Fruit fly (Drosophila melanogaster) whole organism, embryonic: ENCODE results near the gene TpnC25D.
A peak's percentile ranks its signal among the peaks of the same experiment; 100 is the strongest.

Experiments
- ATbp ChIP-seq: fragments of 200-800 bp; sonication (Bioruptor generic); optimal IDR thresholded peaks from 2 replicates; lab custom pipeline; 2017; ENCODE audit warnings: missing biosample characterization, mild to moderate bottlenecking, missing genetic modification characterization, missing genetic modification reagents
- Asciz ChIP-seq: fragments of 200-800 bp; sonication (Bioruptor generic); optimal IDR thresholded peaks from 2 replicates; lab custom pipeline; 2017; ENCODE audit warnings: missing biosample characterization, mild to moderate bottlenecking, missing genetic modification characterization, missing genetic modification reagents
- BEAF-32 ChIP-seq: fragments of 200-800 bp; sonication (Bioruptor generic); optimal IDR thresholded peaks from 3 replicates; lab custom pipeline; 2017; ENCODE audit warnings: missing biosample characterization, missing genetic modification characterization, mild to moderate bottlenecking, moderate library complexity, missing genetic modification reagents
- Bdp1 ChIP-seq: fragments of 200-800 bp; sonication (Bioruptor generic); optimal IDR thresholded peaks from 3 replicates; lab custom pipeline; 2016; ENCODE audit warnings: missing biosample characterization, missing genetic modification characterization
- CG10147 ChIP-seq: fragments of 200-800 bp; sonication (Bioruptor generic); optimal IDR thresholded peaks from 2 replicates; lab custom pipeline; 2019; ENCODE audit warnings: missing biosample characterization, mild to moderate bottlenecking, missing genetic modification characterization, moderate library complexity
- CG10979 ChIP-seq: fragments of 200-800 bp; sonication (Bioruptor generic); optimal IDR thresholded peaks from 2 replicates; lab custom pipeline; 2018; ENCODE audit warnings: missing biosample characterization, mild to moderate bottlenecking, missing genetic modification characterization, moderate library complexity
- CG11247 ChIP-seq: fragments of 200-800 bp; sonication (Bioruptor generic); IDR thresholded peaks from 2 replicates; pipeline ENCODE4 v1.3.6; 2022; ENCODE audit warnings: missing biosample characterization, missing genetic modification characterization
- CG13287 ChIP-seq: fragments of 200-800 bp; sonication (Bioruptor generic); IDR thresholded peaks from 2 replicates; pipeline ENCODE4 v1.3.6; 2022; ENCODE audit warnings: missing biosample characterization, missing genetic modification characterization; ENCODE audit not compliant: partially characterized antibody
- CG14050 ChIP-seq: fragments of 200-800 bp; sonication (Bioruptor generic); IDR thresholded peaks from 3 replicates; pipeline ENCODE4 v1.3.6; 2022; ENCODE audit warnings: missing biosample characterization, missing genetic modification characterization
- CG1603 ChIP-seq: fragments of 200-800 bp; sonication (Bioruptor generic); optimal IDR thresholded peaks from 2 replicates; lab custom pipeline; 2019; ENCODE audit warnings: missing biosample characterization, mild to moderate bottlenecking, missing genetic modification characterization, moderate library complexity
- CG1647 ChIP-seq: fragments of 200-800 bp; sonication (Bioruptor generic); optimal IDR thresholded peaks from 3 replicates; lab custom pipeline; 2016; ENCODE audit warnings: missing biosample characterization, missing genetic modification characterization
- CG17186 ChIP-seq: fragments of 200-800 bp; sonication (Bioruptor generic); optimal IDR thresholded peaks from 3 replicates; lab custom pipeline; 2017; ENCODE audit warnings: missing biosample characterization, missing genetic modification reagents, missing genetic modification characterization
- CG31441 ChIP-seq: fragments of 200-800 bp; sonication (Bioruptor generic); IDR thresholded peaks from 2 replicates; pipeline ENCODE4 v1.3.6; 2022; ENCODE audit warnings: missing biosample characterization, missing genetic modification characterization
- CG4404 ChIP-seq: fragments of 200-800 bp; sonication (Bioruptor generic); IDR thresholded peaks from 2 replicates; pipeline ENCODE4 v1.3.6; 2022; ENCODE audit warnings: missing biosample characterization, missing genetic modification characterization
- CG6683 ChIP-seq: fragments of 200-800 bp; sonication (Bioruptor generic); optimal IDR thresholded peaks from 2 replicates; lab custom pipeline; 2017; ENCODE audit warnings: missing biosample characterization, mild to moderate bottlenecking, missing genetic modification characterization, missing genetic modification reagents
- CG6765 ChIP-seq: fragments of 200-800 bp; sonication (Bioruptor generic); optimal IDR thresholded peaks from 3 replicates; lab custom pipeline; 2017; ENCODE audit warnings: missing biosample characterization, mild to moderate bottlenecking, missing genetic modification characterization
- CG6854 ChIP-seq: fragments of 200-800 bp; sonication (Bioruptor generic); optimal IDR thresholded peaks from 3 replicates; lab custom pipeline; 2017; ENCODE audit warnings: missing biosample characterization, mild to moderate bottlenecking, missing genetic modification characterization
- CG7372 ChIP-seq: fragments of 200-800 bp; sonication (Bioruptor generic); IDR thresholded peaks from 2 replicates; pipeline ENCODE4 v1.3.6; 2022; ENCODE audit warnings: missing biosample characterization, missing genetic modification characterization
- CG7745 ChIP-seq: fragments of 200-800 bp; sonication (Bioruptor generic); optimal IDR thresholded peaks from 2 replicates; lab custom pipeline; 2018; ENCODE audit warnings: missing biosample characterization, mild to moderate bottlenecking, missing genetic modification characterization, moderate library complexity
- CG8924 ChIP-seq: fragments of 200-800 bp; optimal IDR thresholded peaks from 3 replicates; lab custom pipeline; 2019; ENCODE audit warnings: missing biosample characterization, mild to moderate bottlenecking, missing genetic modification characterization, moderate library complexity
- Dek ChIP-seq: fragments of 200-800 bp; sonication (Bioruptor generic); optimal IDR thresholded peaks from 3 replicates; lab custom pipeline; 2019; ENCODE audit warnings: missing biosample characterization, mild to moderate bottlenecking, missing genetic modification characterization, moderate library complexity
- Dp ChIP-seq: fragments of 200-800 bp; sonication (Bioruptor generic); optimal IDR thresholded peaks from 2 replicates; lab custom pipeline; 2018; ENCODE audit warnings: missing biosample characterization, mild to moderate bottlenecking, missing genetic modification characterization, moderate library complexity
- Fer1 ChIP-seq: fragments of 200-800 bp; sonication (Bioruptor generic); optimal IDR thresholded peaks from 2 replicates; lab custom pipeline; 2017; ENCODE audit warnings: missing biosample characterization, mild to moderate bottlenecking, missing genetic modification characterization
- HLH4C ChIP-seq: fragments of 200-800 bp; sonication (Bioruptor generic); IDR thresholded peaks from 3 replicates; pipeline ENCODE4 v1.3.6; 2022; ENCODE audit warnings: missing biosample characterization, missing genetic modification characterization; ENCODE audit not compliant: partially characterized antibody
- HmgZ ChIP-seq: fragments of 200-800 bp; sonication (Bioruptor generic); optimal IDR thresholded peaks from 2 replicates; lab custom pipeline; 2018; ENCODE audit warnings: missing biosample characterization, mild to moderate bottlenecking, missing genetic modification characterization
- Hr78 ChIP-seq, 2 experiments: fragments of 200-800 bp in 1 of 2; fragments of >200 bp in 1 of 2; sonication (Bioruptor generic) in 1 of 2; optimal IDR thresholded peaks; 2 replicates each; lab custom pipeline; 2017 to 2019; ENCODE audit warnings: missing biosample characterization in 2 of 2, missing genetic modification characterization in 2 of 2, mild to moderate bottlenecking in 1 of 2, moderate library complexity in 1 of 2
- MBD-R2 ChIP-seq: fragments of 200-800 bp; sonication (Bioruptor generic); IDR thresholded peaks from 2 replicates; pipeline ENCODE4 v1.3.6; 2022; ENCODE audit warnings: missing biosample characterization, missing genetic modification characterization
- Myb ChIP-seq: fragments of 200-800 bp; sonication (Bioruptor generic); optimal IDR thresholded peaks from 2 replicates; lab custom pipeline; 2016; ENCODE audit warnings: missing biosample characterization, missing genetic modification characterization
- NC2β ChIP-seq: fragments of 200-800 bp; sonication (Bioruptor generic); optimal IDR thresholded peaks from 2 replicates; lab custom pipeline; 2016; ENCODE audit warnings: missing biosample characterization, missing genetic modification characterization
- Optix ChIP-seq: fragments of 200-800 bp; sonication (Bioruptor generic); IDR thresholded peaks from 3 replicates; pipeline ENCODE4 v1.3.6; 2022; ENCODE audit warnings: missing biosample characterization, missing genetic modification characterization
- PHDP ChIP-seq: fragments of 200-800 bp; sonication (Bioruptor generic); optimal IDR thresholded peaks from 3 replicates; lab custom pipeline; 2018; ENCODE audit warnings: missing biosample characterization, mild to moderate bottlenecking, missing genetic modification characterization, moderate library complexity
- Rx ChIP-seq: fragments of 200-800 bp; sonication (Bioruptor generic); IDR thresholded peaks from 2 replicates; pipeline ENCODE4 v1.3.6; 2022; ENCODE audit warnings: missing biosample characterization, missing genetic modification characterization
- Six4 ChIP-seq: fragments of 200-800 bp; sonication (Bioruptor generic); optimal IDR thresholded peaks from 2 replicates; lab custom pipeline; 2016; ENCODE audit warnings: missing biosample characterization, missing genetic modification characterization
- Sox100B ChIP-seq: fragments of 200-800 bp; sonication (Bioruptor generic); optimal IDR thresholded peaks from 3 replicates; lab custom pipeline; 2018; ENCODE audit warnings: missing biosample characterization, mild to moderate bottlenecking, missing genetic modification characterization
- Tbp ChIP-seq: fragments of >200 bp; optimal IDR thresholded peaks from 2 replicates; lab custom pipeline; 2018; ENCODE audit warnings: missing biosample characterization, missing genetic modification characterization
- ash1 ChIP-seq: fragments of 200-800 bp; sonication (Bioruptor generic); optimal IDR thresholded peaks from 2 replicates; lab custom pipeline; 2018; ENCODE audit warnings: missing biosample characterization, mild to moderate bottlenecking, missing genetic modification characterization
- bab2 ChIP-seq: fragments of 200-800 bp; sonication (Bioruptor generic); optimal IDR thresholded peaks from 2 replicates; lab custom pipeline; 2016; ENCODE audit warnings: missing biosample characterization, missing genetic modification characterization
- btn ChIP-seq: fragments of 200-800 bp; sonication (Bioruptor generic); optimal IDR thresholded peaks from 2 replicates; lab custom pipeline; 2016; ENCODE audit warnings: missing biosample characterization, missing genetic modification characterization
- chn ChIP-seq: fragments of 200-800 bp; sonication (Bioruptor generic); optimal IDR thresholded peaks from 2 replicates; lab custom pipeline; 2016; ENCODE audit warnings: missing biosample characterization, missing genetic modification characterization
- cwo ChIP-seq: fragments of 200-800 bp; sonication (Bioruptor generic); optimal IDR thresholded peaks from 3 replicates; lab custom pipeline; 2017; ENCODE audit warnings: missing biosample characterization, missing genetic modification characterization, mild to moderate bottlenecking, moderate library complexity, missing genetic modification reagents
- emc ChIP-seq: fragments of 200-800 bp; sonication (Bioruptor generic); optimal IDR thresholded peaks from 2 replicates; lab custom pipeline; 2016; ENCODE audit warnings: missing biosample characterization, missing genetic modification characterization
- ham ChIP-seq: fragments of 200-800 bp; sonication (Bioruptor generic); IDR thresholded peaks from 2 replicates; pipeline ENCODE4 v1.3.6; 2022; ENCODE audit warnings: missing biosample characterization, missing genetic modification characterization
- kah ChIP-seq: fragments of 200-800 bp; sonication (Bioruptor generic); optimal IDR thresholded peaks from 2 replicates; lab custom pipeline; 2018; ENCODE audit warnings: missing biosample characterization, mild to moderate bottlenecking, missing genetic modification characterization
- kay ChIP-seq: fragments of 200-800 bp; sonication (Bioruptor generic); optimal IDR thresholded peaks from 2 replicates; lab custom pipeline; 2016; ENCODE audit warnings: missing biosample characterization, missing genetic modification characterization
- pan ChIP-seq, 4 experiments: fragments of >200 bp in 3 of 4; fragments of 200-800 bp in 1 of 4; sonication (Bioruptor generic) in 1 of 4; optimal IDR thresholded peaks in 3 of 4; IDR thresholded peaks in 1 of 4; 2 replicates each; pipeline versions ENCODE4 v1.3.6 to Lab custom; 2017 to 2022; ENCODE audit warnings: missing biosample characterization in 2 of 4, missing genetic modification characterization in 2 of 4, mixed read lengths in 1 of 4
- schlank ChIP-seq: fragments of 200-800 bp; sonication (Bioruptor generic); optimal IDR thresholded peaks from 2 replicates; lab custom pipeline; 2018; ENCODE audit warnings: missing biosample characterization, mild to moderate bottlenecking, missing genetic modification characterization
- shn ChIP-seq: fragments of 200-800 bp; sonication (Bioruptor generic); optimal IDR thresholded peaks from 3 replicates; lab custom pipeline; 2016; ENCODE audit warnings: missing biosample characterization, missing genetic modification characterization
- sima ChIP-seq: fragments of 200-800 bp; sonication (Bioruptor generic); optimal IDR thresholded peaks from 2 replicates; lab custom pipeline; 2016; ENCODE audit warnings: missing biosample characterization, missing genetic modification characterization
- tin ChIP-seq: fragments of 200-800 bp; sonication (Bioruptor generic); optimal IDR thresholded peaks from 3 replicates; lab custom pipeline; 2016; ENCODE audit warnings: missing biosample characterization, missing genetic modification characterization
- zen2 ChIP-seq: fragments of 200-800 bp; sonication (Bioruptor generic); IDR thresholded peaks from 3 replicates; pipeline ENCODE4 v1.3.6; 2022; ENCODE audit warnings: missing biosample characterization, missing genetic modification characterization; ENCODE audit not compliant: partially characterized antibody

The TpnC25D gene

DNA sequence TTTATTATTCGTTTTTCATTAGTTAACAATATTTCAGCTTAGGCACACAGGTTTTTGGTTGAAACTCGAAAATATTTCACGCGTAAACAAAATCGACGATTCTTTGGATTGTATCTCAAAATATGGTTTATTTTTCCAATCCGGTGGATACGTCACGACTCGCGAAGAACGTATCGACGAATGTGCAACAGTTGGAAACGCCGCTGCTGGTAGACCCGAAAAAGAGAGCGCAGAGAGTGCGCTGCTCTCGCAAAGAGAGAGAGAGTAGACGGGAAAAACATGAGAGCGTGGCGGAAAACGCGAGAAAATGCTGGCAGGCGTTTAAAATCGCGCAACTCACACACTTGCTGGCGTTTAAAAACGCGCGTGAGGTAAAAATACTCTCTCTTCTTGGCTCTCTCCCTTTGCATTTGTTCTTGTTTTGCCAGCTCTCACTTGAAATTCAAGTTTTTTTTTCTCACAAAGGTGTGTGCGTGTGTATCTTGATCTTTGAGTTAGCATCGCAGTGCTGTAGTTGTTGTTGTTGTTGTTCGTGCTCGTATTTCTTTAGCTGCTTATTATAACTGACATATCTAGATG is 20.8 kb downstream of the TpnC25D start (continued):
- TF ChIP-seq CG17186 (GFP tag; lab: Kevin White, UChicago), result no peak
- no peak for TF ChIP-seq pan (optimal IDR thresholded peaks at IDR 0.05; lab: Kevin White, UChicago)
- TF ChIP-seq pan (GFP tag; optimal IDR thresholded peaks at IDR 0.05 in 1 of 2, IDR thresholded peaks at IDR 0.05 in 1 of 2), result no peak
- TF ChIP-seq Six4, result peak; percentile 10
- TF ChIP-seq HLH4C (GFP tag; lab: Robert Waterston, UW), result 0 out of 3 replicates have a peak, but pooled peaks have one; percentile 14
- TF ChIP-seq CG10147, result no peak
- peak; percentile 33 for TF ChIP-seq Asciz (GFP tag; lab: Kevin White, UChicago)
- no peak for TF ChIP-seq MBD-R2 (GFP tag; lab: Robert Waterston, UW)
- no peak for TF ChIP-seq CG7372 (GFP tag; lab: Robert Waterston, UW)
- peak; percentile 79 for TF ChIP-seq zen2 (GFP tag; lab: Robert Waterston, UW)
- TF ChIP-seq chn (GFP tag; lab: Kevin White, UChicago), result no peak
- TF ChIP-seq Tbp (GFP tag; lab: Kevin White, UChicago), result peak; percentile 100
- no peak for TF ChIP-seq CG11247 (GFP tag; lab: Robert Waterston, UW)
- peak; percentile 76 for TF ChIP-seq CG13287
- TF ChIP-seq bab2 (GFP tag; lab: Kevin White, UChicago), result no peak
- no peak for TF ChIP-seq CG31441 (GFP tag; lab: Robert Waterston, UW)
- TF ChIP-seq kah (GFP tag; lab: Kevin White, UChicago), result peak; percentile 74
- TF ChIP-seq CG4404 (GFP tag; lab: Robert Waterston, UW), result no peak
- TF ChIP-seq Fer1 (GFP tag; lab: Kevin White, UChicago), result peak; percentile 42
- no peak for TF ChIP-seq Dek (tag; lab: Kevin White, UChicago)
- no peak for TF ChIP-seq Rx (GFP tag; lab: Robert Waterston, UW)
- no peak for TF ChIP-seq BEAF-32 (GFP tag; lab: Kevin White, UChicago)
- TF ChIP-seq ham (GFP tag; lab: Robert Waterston, UW), result no peak
- TF ChIP-seq Dp (GFP tag; lab: Kevin White, UChicago), result no peak
- no peak for TF ChIP-seq Hr78 (GFP tag; optimal IDR thresholded peaks at IDR 0.05; lab: Kevin White, UChicago)
- TF ChIP-seq CG1647, result no peak
- TF ChIP-seq Bdp1 (GFP tag; lab: Kevin White, UChicago), result no peak
- no peak for TF ChIP-seq emc (GFP tag; lab: Kevin White, UChicago)
- peak; percentile 58 for TF ChIP-seq CG7745 (tag; lab: Kevin White, UChicago)
- TF ChIP-seq ash1, result peak; percentile 67
- TF ChIP-seq btn, result no peak
- TF ChIP-seq Sox100B (GFP tag; lab: Kevin White, UChicago), result no peak
- TF ChIP-seq PHDP, result peak; percentile 24
- TF ChIP-seq NC2β (GFP tag; lab: Kevin White, UChicago), result peak; percentile 12
- no peak for TF ChIP-seq Optix (GFP tag; lab: Robert Waterston, UW)
- no peak for TF ChIP-seq schlank (tag; lab: Kevin White, UChicago)
- TF ChIP-seq CG6683 (GFP tag; lab: Kevin White, UChicago), result no peak
- TF ChIP-seq CG1603 (tag; lab: Kevin White, UChicago), result no peak
- no peak for TF ChIP-seq CG10979
- no peak for TF ChIP-seq kay
- TF ChIP-seq shn (GFP tag; lab: Kevin White, UChicago), result no peak
- no peak for TF ChIP-seq CG6765 (GFP tag; lab: Kevin White, UChicago)
- TF ChIP-seq Myb, result no peak
- no peak for TF ChIP-seq sima (GFP tag; lab: Kevin White, UChicago)
- no peak for TF ChIP-seq tin (GFP tag; lab: Kevin White, UChicago)
- TF ChIP-seq ATbp, result no peak
- TF ChIP-seq CG6854 (GFP tag; lab: Kevin White, UChicago), result peak; percentile 26
- no peak for TF ChIP-seq cwo (GFP tag; lab: Kevin White, UChicago)
- peak; percentile 17 for TF ChIP-seq HmgZ (tag; lab: Kevin White, UChicago)
- no peak for TF ChIP-seq CG14050 (GFP tag; lab: Robert Waterston, UW)
- TF ChIP-seq CG8924 (tag; lab: Kevin White, UChicago), result peak; percentile 17
